Fruit fly (Drosophila melanogaster): ENCODE results near the gene PGRP-LC.

The PGRP-LC gene

DNA sequence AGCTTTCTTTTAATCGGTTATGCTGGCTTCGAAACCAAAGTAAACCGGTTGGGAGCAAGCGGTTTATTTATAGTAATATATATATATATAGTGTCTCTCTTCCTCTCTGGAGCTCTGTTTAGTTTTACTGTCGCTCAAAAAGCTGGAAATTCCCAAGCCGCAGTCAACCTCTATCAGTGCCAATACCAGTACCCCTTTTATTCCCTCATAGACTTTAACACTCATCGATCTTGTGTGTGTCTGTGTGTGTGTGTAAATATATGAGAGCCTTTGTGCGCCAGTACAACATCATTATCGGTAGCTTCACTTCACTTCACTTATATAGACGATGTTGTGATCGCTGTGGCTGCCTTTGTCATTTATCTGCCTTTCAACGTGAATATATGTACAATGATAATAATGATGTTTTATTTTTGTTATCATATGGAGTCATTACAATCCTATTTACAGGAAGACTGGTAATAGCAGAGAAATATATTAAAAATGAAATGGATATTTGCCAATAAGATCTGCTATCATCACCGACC is 605 bp upstream of the PGRP-LC start (continued):
- no peak for TF ChIP-seq CG2889 (GFP tag; IDR thresholded peaks at IDR 0.05)
- TF ChIP-seq CG6683 (GFP tag; optimal IDR thresholded peaks at IDR 0.05): no peak
- TF ChIP-seq da (GFP tag; optimal IDR thresholded peaks at IDR 0.05): no peak
- peak; percentile 50 for TF ChIP-seq Med (GFP tag)

DNA sequence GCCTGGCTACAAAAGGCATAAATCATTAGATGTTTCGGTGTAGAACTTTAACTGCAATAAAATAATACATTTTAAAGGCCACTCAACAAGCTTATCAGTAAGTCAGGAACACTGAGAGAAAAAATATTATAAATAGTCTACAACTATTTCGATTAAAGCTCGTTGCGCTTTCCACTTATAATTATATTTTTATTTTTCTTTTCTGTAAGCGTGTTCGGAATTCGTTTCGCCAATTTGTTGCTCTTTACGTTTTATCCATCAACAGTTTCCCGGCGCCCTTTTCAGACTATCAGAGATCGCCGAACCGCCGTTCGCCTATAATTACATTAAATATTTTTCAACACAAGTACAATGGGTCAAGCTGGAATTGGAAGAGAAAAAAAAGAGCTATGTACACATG is 411 bp downstream of the PGRP-LC start:
- TF ChIP-seq CG10959 (GFP tag; IDR thresholded peaks at IDR 0.05): no peak
- peak; percentile 21 for TF ChIP-seq D19A (tag; optimal IDR thresholded peaks at IDR 0.05)
- no peak for TF ChIP-seq Vsx1 (GFP tag; optimal IDR thresholded peaks at IDR 0.05)
- no peak for TF ChIP-seq Jarid2 (GFP tag; optimal IDR thresholded peaks at IDR 0.05)
- TF ChIP-seq sqz (GFP tag; optimal IDR thresholded peaks at IDR 0.05): no peak
- TF ChIP-seq HLH4C (GFP tag; IDR thresholded peaks at IDR 0.05; ENCODE audit: partially characterized antibody): no peak
- TF ChIP-seq CG12236 (GFP tag; optimal IDR thresholded peaks at IDR 0.05): no peak
- no peak for TF ChIP-seq crol (GFP tag; IDR thresholded peaks at IDR 0.05)
- no peak for TF ChIP-seq NfI (GFP tag; optimal IDR thresholded peaks at IDR 0.05)
- TF ChIP-seq croc (GFP tag; conservative IDR thresholded peaks at IDR 0.05): no peak
- no peak for TF ChIP-seq hth (optimal IDR thresholded peaks at IDR 0.05)
- no peak for TF ChIP-seq CG4707 (GFP tag; optimal IDR thresholded peaks at IDR 0.05)
- TF ChIP-seq grau (tag; optimal IDR thresholded peaks at IDR 0.05): peak; percentile 7
- TF ChIP-seq BEAF-32 (GFP tag; optimal IDR thresholded peaks at IDR 0.05): no peak
- no peak for TF ChIP-seq HmgZ (tag; optimal IDR thresholded peaks at IDR 0.05)
- TF ChIP-seq Hmx (GFP tag; optimal IDR thresholded peaks at IDR 0.05): no peak
- no peak for TF ChIP-seq CG6854 (GFP tag; optimal IDR thresholded peaks at IDR 0.05)
- no peak for TF ChIP-seq zen (tag; optimal IDR thresholded peaks at IDR 0.05)
- no peak for TF ChIP-seq pnt (GFP tag; optimal IDR thresholded peaks at IDR 0.05)
- no peak for TF ChIP-seq crc (GFP tag; optimal IDR thresholded peaks at IDR 0.05)
- TF ChIP-seq Taf1 (GFP tag; IDR thresholded peaks at IDR 0.05): no peak
- no peak for TF ChIP-seq BtbVII (GFP tag; optimal IDR thresholded peaks at IDR 0.05)
- TF ChIP-seq Hr78 (GFP tag; optimal IDR thresholded peaks at IDR 0.05): no peak
- TF ChIP-seq CG14441 (GFP tag; IDR thresholded peaks at IDR 0.05): no peak
- TF ChIP-seq Mes4 (GFP tag; optimal IDR thresholded peaks at IDR 0.05): no peak
- peak; percentile 24 for TF ChIP-seq lilli (GFP tag; optimal IDR thresholded peaks at IDR 0.05)
- TF ChIP-seq Stat92E (GFP tag; optimal IDR thresholded peaks at IDR 0.05): no peak
- TF ChIP-seq row (GFP tag; IDR thresholded peaks at IDR 0.05): peak; percentile 56
- TF ChIP-seq Med (GFP tag): peak; percentile 79
- no peak for TF ChIP-seq CG6254 (GFP tag; optimal IDR thresholded peaks at IDR 0.05)
- TF ChIP-seq bigmax (GFP tag; optimal IDR thresholded peaks at IDR 0.05): no peak
- no peak for TF ChIP-seq Oli (tag; optimal IDR thresholded peaks at IDR 0.05)
- peak; percentile 7; the same call in 1 of the 3 replicates for TF ChIP-seq dysf (GFP tag; IDR thresholded peaks at IDR 0.05)
- no peak for TF ChIP-seq tll (GFP tag; optimal IDR thresholded peaks at IDR 0.05)
- TF ChIP-seq Neu2 (GFP tag; optimal IDR thresholded peaks at IDR 0.05; ENCODE audit: borderline replicate concordance): no peak
- TF ChIP-seq crp (GFP tag; optimal IDR thresholded peaks at IDR 0.05): no peak
- TF ChIP-seq Ravus (GFP tag; IDR thresholded peaks at IDR 0.05): no peak
- TF ChIP-seq CG17612 (GFP tag; IDR thresholded peaks at IDR 0.05): no peak
- TF ChIP-seq CG2120 (GFP tag; optimal IDR thresholded peaks at IDR 0.05): peak; percentile 21
- no peak for TF ChIP-seq Atf-2 (GFP tag; optimal IDR thresholded peaks at IDR 0.05)
- TF ChIP-seq bsh (GFP tag; optimal IDR thresholded peaks at IDR 0.05): no peak
- TF ChIP-seq tgo (GFP tag; IDR thresholded peaks at IDR 0.05): no peak
- no peak for TF ChIP-seq CG4360 (GFP tag; IDR thresholded peaks at IDR 0.05)
- peak; percentile 37 for TF ChIP-seq CG7839 (tag; optimal IDR thresholded peaks at IDR 0.05)
- TF ChIP-seq CG9727 (GFP tag; optimal IDR thresholded peaks at IDR 0.05): no peak
- TF ChIP-seq ara (GFP tag; IDR thresholded peaks at IDR 0.05): no peak
